Fruit fly (Drosophila melanogaster) whole organism: Measurements from ENCODE around the gene CG11703.

Source experiments
- CG8478 ChIP-seq: fragments of >200 bp; optimal IDR thresholded peaks from 2 replicates; lab custom pipeline; 2018; ENCODE audit warnings: inconsistent platforms
- Dll ChIP-seq: fragments of >200 bp; optimal IDR thresholded peaks from 2 replicates; lab custom pipeline; 2017
- EcR ChIP-seq, 2 experiments: fragments of >200 bp; optimal IDR thresholded peaks; 2 replicates each; lab custom pipeline; 2017; ENCODE audit warnings: missing biosample characterization in 2 of 2, missing genetic modification characterization in 2 of 2, missing genetic modification reagents in 2 of 2
- pan ChIP-seq: fragments of >200 bp; optimal IDR thresholded peaks from 2 replicates; lab custom pipeline; 2017
- psq ChIP-seq: fragments of >200 bp; optimal IDR thresholded peaks from 2 replicates; lab custom pipeline; 2017
- usp ChIP-seq: fragments of >200 bp; optimal IDR thresholded peaks from 2 replicates; lab custom pipeline; 2017; ENCODE audit warnings: missing biosample characterization, missing genetic modification characterization, mixed read lengths

Gene CG11703

dm6 chr3R:19182848-19183247 lies 45.1 kb downstream of the CG11703 start:
- TF ChIP-seq usp (GFP tag; lab: Kevin White, UChicago), result no peak
- no peak for TF ChIP-seq pan
- no peak for TF ChIP-seq psq (lab: Kevin White, UChicago)
- no peak for TF ChIP-seq CG8478 (lab: Kevin White, UChicago)
- no peak for TF ChIP-seq EcR (GFP tag; optimal IDR thresholded peaks at IDR 0.05; lab: Kevin White, UChicago)
- no peak for TF ChIP-seq Dll (lab: Kevin White, UChicago)

dm6 chr3R:19181214-19181613 lies 46.8 kb downstream of the CG11703 start:
- TF ChIP-seq EcR (GFP tag; optimal IDR thresholded peaks at IDR 0.05; lab: Kevin White, UChicago) (no peak), Dll (lab: Kevin White, UChicago) (no peak), pan (no peak), usp (GFP tag; lab: Kevin White, UChicago) (no peak), psq (lab: Kevin White, UChicago) (no peak), CG8478 (lab: Kevin White, UChicago) (no peak)

- TF ChIP-seq pan, result no peak
- no peak for TF ChIP-seq EcR (GFP tag; optimal IDR thresholded peaks at IDR 0.05; lab: Kevin White, UChicago)
- TF ChIP-seq psq (lab: Kevin White, UChicago), result no peak
- TF ChIP-seq CG8478 (lab: Kevin White, UChicago), result no peak
- no peak for TF ChIP-seq usp (GFP tag; lab: Kevin White, UChicago)
- TF ChIP-seq Dll (lab: Kevin White, UChicago), result no peak
These were observed 47.6 kb downstream of the CG11703 start, which contains the start of the genes CG5555 and myd for dm6 chr3R:19180263-19180893. CG5555 (minus strand) TSS chr3R:19180538. myd (plus strand) TSS chr3R:19180659.
